Worm (Caenorhabditis elegans): Measurements from ENCODE around the gene twk-10.

DNA sequence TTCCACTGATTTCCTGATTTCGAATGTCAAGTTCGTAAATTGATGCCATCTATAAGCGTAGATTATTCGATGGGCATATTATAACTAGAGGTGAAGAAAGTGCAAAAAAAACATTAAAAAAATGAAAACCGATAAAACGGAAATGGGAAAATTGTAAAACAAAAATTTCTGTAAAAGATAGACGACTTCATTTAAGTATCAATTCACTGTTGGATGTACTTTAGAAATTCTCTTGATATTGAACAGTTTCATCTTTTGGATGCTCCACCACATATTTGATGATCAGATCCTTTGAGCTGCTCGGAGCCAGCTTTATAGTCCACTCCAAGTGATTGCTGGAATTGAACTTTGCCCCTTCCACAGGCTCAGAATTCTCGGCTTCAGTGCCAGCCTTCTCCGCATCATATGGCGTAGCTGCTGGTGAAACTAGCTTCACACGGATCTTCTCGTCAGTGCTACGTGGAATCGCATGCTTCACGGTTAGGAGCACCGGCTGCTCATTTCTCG is 50.5 kb downstream of the twk-10 start, which contains the start of gene ZK1055.6:
- TF ChIP-seq nhr-11 (tag; optimal IDR thresholded peaks at IDR 0.05) = no peak
- no peak for TF ChIP-seq snpc-4 (tag; optimal IDR thresholded peaks at IDR 0.05)
- no peak for TF ChIP-seq nhr-25 (tag; optimal IDR thresholded peaks at IDR 0.05)
- no peak for TF ChIP-seq fkh-10 (GFP tag; optimal IDR thresholded peaks at IDR 0.05)
- no peak for TF ChIP-seq elt-2 (tag; optimal IDR thresholded peaks at IDR 0.05)
- TF ChIP-seq egl-27 (tag; optimal IDR thresholded peaks at IDR 0.05) = no peak
- TF ChIP-seq ama-1 (optimal IDR thresholded peaks at IDR 0.05) = no peak
- no peak for TF ChIP-seq unc-62 (GFP tag; optimal IDR thresholded peaks at IDR 0.05)
- TF ChIP-seq mdl-1 (tag; optimal IDR thresholded peaks at IDR 0.05) = no peak
- TF ChIP-seq jun-1 (tag; optimal IDR thresholded peaks at IDR 0.05) = no peak
- TF ChIP-seq lin-15B (tag; optimal IDR thresholded peaks at IDR 0.05) = no peak
- TF ChIP-seq lin-39 (tag; optimal IDR thresholded peaks at IDR 0.05) = no peak
- no peak for TF ChIP-seq pha-4 (tag; optimal IDR thresholded peaks at IDR 0.05)

Data from whole organism, L3 larva.